Worm (Caenorhabditis elegans) whole organism, early embryonic: ENCODE results near the gene tin-10.

Experiments
- B0310.2 ChIP-seq: sonication (generic microtip); optimal IDR thresholded peaks from 2 replicates; lab custom pipeline; 2016; ENCODE audit warnings: mild to moderate bottlenecking, missing genetic modification characterization, missing compliant biosample characterization
- F13C5.2 ChIP-seq: sonication (generic microtip); optimal IDR thresholded peaks from 2 replicates; lab custom pipeline; 2017; ENCODE audit warnings: mild to moderate bottlenecking, missing genetic modification characterization, inconsistent platforms, missing compliant biosample characterization
- aly-1 ChIP-seq: sonication (generic microtip); optimal IDR thresholded peaks from 2 replicates; lab custom pipeline; 2016; ENCODE audit warnings: missing genetic modification characterization, missing compliant biosample characterization
- ama-1 ChIP-seq: fragments of 150-350 bp; optimal IDR thresholded peaks from 2 replicates; lab custom pipeline; 2014
- ceh-13 ChIP-seq: fragments of 200-800 bp; sonication (Bioruptor generic); optimal IDR thresholded peaks from 2 replicates; lab custom pipeline; 2018; ENCODE audit warnings: mild to moderate bottlenecking, missing genetic modification characterization, missing compliant biosample characterization
- ceh-36 ChIP-seq: sonication (generic microtip); optimal IDR thresholded peaks from 2 replicates; lab custom pipeline; 2016; ENCODE audit warnings: missing genetic modification characterization, inconsistent platforms, missing compliant biosample characterization
- ets-7 ChIP-seq: sonication (generic microtip); optimal IDR thresholded peaks from 2 replicates; lab custom pipeline; 2016; ENCODE audit warnings: missing genotype, missing genetic modification characterization, missing compliant biosample characterization
- flt-1 ChIP-seq: fragments of 200-800 bp; sonication (Bioruptor generic); IDR thresholded peaks from 2 replicates; pipeline ENCODE4 v1.3.6; 2022; ENCODE audit warnings: missing genetic modification characterization, missing compliant biosample characterization
- hmbx-1 ChIP-seq: sonication (generic microtip); optimal IDR thresholded peaks from 2 replicates; lab custom pipeline; 2016; ENCODE audit warnings: mild to moderate bottlenecking, missing genetic modification characterization, missing compliant biosample characterization
- hmg-4 ChIP-seq: fragments of 200-800 bp; sonication (Bioruptor generic); optimal IDR thresholded peaks from 2 replicates; lab custom pipeline; 2018; ENCODE audit warnings: mild to moderate bottlenecking, missing genetic modification characterization, missing compliant biosample characterization
- hnd-1 ChIP-seq: sonication (generic microtip); optimal IDR thresholded peaks from 2 replicates; lab custom pipeline; 2016; ENCODE audit warnings: missing genetic modification characterization, missing compliant biosample characterization
- pes-1 ChIP-seq: fragments of 200-800 bp; sonication (Bioruptor generic); IDR thresholded peaks from 2 replicates; pipeline ENCODE4 v1.3.6; 2022; ENCODE audit warnings: missing genetic modification reagents, missing genetic modification characterization, missing compliant biosample characterization
- scrt-1 ChIP-seq: fragments of 200-800 bp; sonication (Bioruptor generic); IDR thresholded peaks from 2 replicates; pipeline ENCODE4 v1.3.6; 2022; ENCODE audit warnings: missing genetic modification characterization, missing compliant biosample characterization
- sea-1 ChIP-seq: fragments of 200-800 bp; sonication (Bioruptor generic); conservative IDR thresholded peaks from 2 replicates; pipeline ENCODE4 v1.3.6; 2022; ENCODE audit warnings: missing genetic modification characterization, missing compliant biosample characterization
- tbx-11 ChIP-seq: fragments of 200-800 bp; sonication (Bioruptor generic); IDR thresholded peaks from 2 replicates; pipeline ENCODE4 v1.3.6; 2022; ENCODE audit warnings: missing genetic modification characterization, missing compliant biosample characterization
- tbx-37 ChIP-seq: fragments of 200-800 bp; sonication (Bioruptor generic); conservative IDR thresholded peaks from 2 replicates; pipeline ENCODE4 v1.3.6; 2022; ENCODE audit warnings: missing genetic modification reagents, missing genetic modification characterization, missing compliant biosample characterization
- tra-4 ChIP-seq: sonication (generic microtip); optimal IDR thresholded peaks from 2 replicates; lab custom pipeline; 2017; ENCODE audit warnings: missing genetic modification characterization, missing compliant biosample characterization

Gene tin-10

DNA sequence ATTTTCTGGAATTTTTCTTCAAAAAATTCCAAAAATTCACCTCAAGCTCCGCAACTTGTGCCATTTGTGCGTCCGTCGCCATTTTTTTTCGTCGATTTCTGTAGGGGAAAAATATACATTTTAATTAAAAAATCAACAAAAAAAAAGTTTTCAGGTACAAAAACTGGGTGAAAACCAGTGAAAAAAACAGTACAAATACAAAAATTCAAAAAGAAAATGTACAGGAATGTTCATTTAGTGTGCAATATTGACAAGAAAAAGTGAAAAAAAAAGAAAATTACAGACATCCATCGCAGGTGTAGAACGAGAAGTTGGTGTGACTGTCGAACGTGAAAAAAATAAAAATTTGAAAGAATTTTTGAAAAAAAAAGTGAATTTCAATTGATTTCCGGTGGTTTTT, at the start of gene tin-10:
Gene tin-10 (minus strand): TSS at position 101 of the 400 bp plus-strand sequence.
- TF ChIP-seq scrt-1 (GFP tag; lab: Robert Waterston, UW): no peak
- TF ChIP-seq B0310.2 (tag; lab: Kevin White, UChicago): no peak
- TF ChIP-seq ceh-13: no peak
- TF ChIP-seq hmbx-1 (tag; lab: Kevin White, UChicago): no peak
- no peak for TF ChIP-seq tbx-37 (GFP tag; lab: Robert Waterston, UW)

DNA sequence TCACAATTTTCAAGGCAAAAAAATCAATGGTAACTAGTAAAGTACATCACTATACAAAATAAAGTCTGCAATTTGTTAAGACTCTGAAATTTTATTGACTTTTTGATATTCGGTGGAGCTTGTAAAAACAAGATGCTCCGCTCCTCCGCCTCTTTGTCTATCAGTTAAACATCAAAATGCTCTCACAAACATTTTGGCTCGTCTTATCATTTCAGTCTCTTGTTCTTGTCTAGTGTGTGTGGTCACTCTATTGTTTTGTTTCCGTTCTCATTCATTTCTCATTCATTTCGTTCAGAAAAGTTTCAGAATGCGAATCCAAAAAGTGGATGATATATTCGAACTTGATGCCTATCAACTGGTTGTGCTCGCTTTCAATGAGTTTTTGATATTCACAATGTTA, 45.4 kb upstream of the tin-10 start, which contains the start of gene Y66D12A.13:
Gene Y66D12A.13 (plus strand): TSS at position 301 of the 400 bp plus-strand sequence.
- TF ChIP-seq hmg-4 (GFP tag; lab: Kevin White, UChicago) (no peak), ceh-13 (no peak), tbx-37 (GFP tag; lab: Robert Waterston, UW) (no peak), hmbx-1 (tag; lab: Kevin White, UChicago) (no peak), F13C5.2 (tag; lab: Kevin White, UChicago) (no peak), hnd-1 (tag; lab: Kevin White, UChicago) (no peak), flt-1 (GFP tag; lab: Robert Waterston, UW) (no peak), tbx-11 (no peak)

DNA sequence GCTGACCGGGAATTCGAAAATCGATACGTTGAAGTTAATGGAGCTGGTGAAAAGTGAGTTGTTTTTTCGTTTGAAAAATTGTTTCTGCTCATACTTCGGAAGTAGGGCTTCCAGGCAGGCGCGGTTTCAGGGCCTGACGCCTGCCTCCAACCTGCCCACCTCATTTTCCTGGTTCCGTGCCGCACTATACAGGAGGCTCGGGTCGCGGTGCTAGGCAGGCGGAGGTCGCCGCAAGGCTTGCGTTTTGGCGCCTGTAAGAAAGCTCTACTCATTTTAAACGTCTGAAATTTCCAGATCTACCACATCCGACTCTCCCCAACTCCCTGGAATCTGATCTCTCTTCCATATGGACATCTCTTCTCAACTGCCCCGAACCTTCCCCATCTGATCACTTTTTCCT, 42.3 kb upstream of the tin-10 start:
- no peak for TF ChIP-seq hmg-4 (GFP tag; lab: Kevin White, UChicago)
- no peak for TF ChIP-seq F13C5.2 (tag; lab: Kevin White, UChicago)
- no peak for TF ChIP-seq flt-1 (GFP tag; lab: Robert Waterston, UW)

DNA sequence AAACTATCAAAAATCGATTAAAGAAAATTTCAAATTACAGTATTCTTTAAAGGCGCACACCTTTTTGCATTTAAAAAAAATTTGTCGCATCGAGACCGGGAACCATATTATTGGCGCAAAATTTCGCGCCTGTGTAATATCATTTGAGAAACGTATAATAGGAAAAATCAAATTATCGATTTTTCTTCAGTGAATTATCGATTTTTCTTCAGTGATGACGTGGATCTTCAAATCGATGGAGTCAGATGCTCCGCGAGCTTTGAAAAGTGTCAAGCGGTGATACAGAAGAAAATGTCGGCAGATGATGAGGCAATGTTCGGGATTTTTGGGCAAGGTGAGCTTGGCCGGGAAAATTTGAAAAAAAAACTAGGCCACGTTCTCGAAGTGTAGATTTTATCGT, 32.8 kb upstream of the tin-10 start:
- TF ChIP-seq hnd-1 (tag; lab: Kevin White, UChicago) (no peak), tra-4 (tag; lab: Kevin White, UChicago) (no peak), tbx-11 (no peak), scrt-1 (GFP tag; lab: Robert Waterston, UW) (no peak), ets-7 (tag; lab: Kevin White, UChicago) (no peak), flt-1 (GFP tag; lab: Robert Waterston, UW) (no peak), hmg-4 (GFP tag; lab: Kevin White, UChicago) (no peak), ama-1 (no peak), ceh-36 (tag; lab: Kevin White, UChicago) (no peak)

DNA sequence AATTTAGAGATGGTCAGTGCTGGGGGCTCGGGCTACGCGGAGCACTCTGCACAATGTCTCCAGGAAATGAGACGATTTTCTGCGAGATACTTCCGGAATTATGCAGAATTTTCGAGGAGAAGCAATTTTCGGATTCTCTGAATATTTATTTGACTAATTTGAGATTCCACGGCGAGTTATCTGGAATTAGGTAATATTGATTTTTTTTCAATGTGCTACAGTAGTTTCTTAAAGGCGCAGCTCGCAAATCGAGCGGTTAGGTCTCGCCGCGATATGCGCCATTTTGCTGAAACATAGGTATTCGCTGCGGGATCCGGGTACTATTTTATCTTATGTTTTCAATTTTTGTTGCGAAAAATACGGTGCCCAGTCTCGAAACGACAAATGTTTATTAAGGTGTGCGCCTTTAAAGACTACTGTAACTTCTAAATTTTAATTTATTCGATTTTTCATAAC, 32.0 kb upstream of the tin-10 start, which contains the start of gene nrps-1:
Gene nrps-1 (plus strand): TSS at position 51 of the 456 bp plus-strand sequence.
- no peak for TF ChIP-seq tbx-37 (GFP tag; lab: Robert Waterston, UW)
- no peak for TF ChIP-seq F13C5.2 (tag; lab: Kevin White, UChicago)
- TF ChIP-seq scrt-1 (GFP tag; lab: Robert Waterston, UW): no peak
- TF ChIP-seq ama-1: no peak
- TF ChIP-seq ceh-13: no peak
- TF ChIP-seq aly-1 (tag; lab: Kevin White, UChicago): no peak

DNA sequence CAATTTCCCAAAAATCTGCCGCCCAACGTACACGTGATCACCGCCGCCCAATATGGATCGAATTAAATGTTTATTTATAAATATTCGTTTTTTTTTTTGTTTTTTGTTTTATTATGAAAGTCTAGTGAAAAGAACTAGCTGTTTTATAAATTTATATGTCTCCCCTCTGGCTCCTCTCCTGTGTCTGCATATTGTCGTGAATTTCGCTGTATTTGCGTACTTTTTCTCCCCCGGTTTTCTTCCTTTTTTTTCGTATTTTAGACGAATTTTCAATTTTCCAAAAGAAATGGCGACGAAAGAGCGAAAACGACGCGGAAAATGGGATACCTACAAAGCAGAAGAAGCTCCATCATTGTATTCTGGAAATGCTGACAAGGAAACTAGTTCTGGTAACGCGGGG, 23.7 kb upstream of the tin-10 start, which contains the start of gene xpb-1:
Gene xpb-1 (plus strand): TSS at position 262 of the 400 bp plus-strand sequence.
- TF ChIP-seq aly-1 (tag; lab: Kevin White, UChicago) (no peak), tra-4 (tag; lab: Kevin White, UChicago) (no peak), hnd-1 (tag; lab: Kevin White, UChicago) (no peak), pes-1 (GFP tag; lab: Robert Waterston, UW) (no peak), ceh-13 (no peak), tbx-11 (no peak), ama-1 (no peak), ets-7 (tag; lab: Kevin White, UChicago) (no peak), flt-1 (GFP tag; lab: Robert Waterston, UW) (no peak), sea-1 (no peak), B0310.2 (tag; lab: Kevin White, UChicago) (no peak), hmbx-1 (tag; lab: Kevin White, UChicago) (no peak)

DNA sequence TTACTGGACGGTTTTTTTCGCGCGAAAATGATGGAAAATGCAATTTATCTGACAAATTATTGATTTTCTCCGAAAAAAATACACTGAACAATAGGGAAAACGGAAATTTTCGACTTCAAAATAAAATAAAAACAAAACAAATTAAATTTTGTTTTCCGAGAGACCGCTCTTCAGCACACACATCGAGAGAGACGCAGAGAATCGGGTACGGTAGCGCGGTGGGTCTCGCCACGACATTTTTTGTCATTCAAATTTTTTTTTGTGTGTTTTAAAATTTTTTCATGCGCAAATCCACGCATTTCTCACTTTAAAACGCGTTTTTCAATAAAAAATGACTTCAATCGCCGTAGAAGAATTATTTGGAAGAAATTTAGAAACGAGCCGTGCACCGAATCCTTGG, 21.4 kb upstream of the tin-10 start:
- TF ChIP-seq hnd-1 (tag; lab: Kevin White, UChicago): no peak
- no peak for TF ChIP-seq hmg-4 (GFP tag; lab: Kevin White, UChicago)
- TF ChIP-seq tbx-11: no peak
- TF ChIP-seq B0310.2 (tag; lab: Kevin White, UChicago): no peak

DNA sequence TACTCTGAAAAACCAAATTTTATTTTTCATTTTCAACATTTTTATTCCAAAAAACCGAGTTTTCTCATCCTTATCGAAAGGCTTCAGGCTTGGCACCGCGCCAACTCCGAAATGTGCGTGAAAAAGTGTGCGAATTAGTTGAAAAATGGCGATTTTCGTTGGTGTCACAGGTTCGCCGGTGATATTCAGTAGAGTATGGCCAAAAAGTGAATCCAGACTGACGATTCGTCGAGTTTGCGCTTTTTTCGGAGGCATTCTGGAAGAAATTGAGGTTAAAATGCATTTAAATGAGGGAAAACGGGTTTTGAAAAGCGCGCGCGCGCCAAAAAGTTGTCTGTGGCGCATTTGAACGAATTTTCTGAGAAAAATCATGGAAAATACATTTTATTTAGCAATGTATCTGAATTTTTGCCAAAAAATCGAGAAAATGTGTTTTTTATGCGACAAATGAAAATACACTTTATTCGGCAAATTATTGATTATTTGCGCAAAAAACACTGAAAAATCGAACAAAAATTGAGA, 20.9 kb upstream of the tin-10 start, which contains the start of the genes Y66D12A.16 and such-1:
Gene Y66D12A.16 (plus strand): TSS at position 51 of the 522 bp plus-strand sequence.
Gene such-1 (minus strand): TSS at position 256 of the 522 bp plus-strand sequence.
- TF ChIP-seq scrt-1 (GFP tag; lab: Robert Waterston, UW): no peak

DNA sequence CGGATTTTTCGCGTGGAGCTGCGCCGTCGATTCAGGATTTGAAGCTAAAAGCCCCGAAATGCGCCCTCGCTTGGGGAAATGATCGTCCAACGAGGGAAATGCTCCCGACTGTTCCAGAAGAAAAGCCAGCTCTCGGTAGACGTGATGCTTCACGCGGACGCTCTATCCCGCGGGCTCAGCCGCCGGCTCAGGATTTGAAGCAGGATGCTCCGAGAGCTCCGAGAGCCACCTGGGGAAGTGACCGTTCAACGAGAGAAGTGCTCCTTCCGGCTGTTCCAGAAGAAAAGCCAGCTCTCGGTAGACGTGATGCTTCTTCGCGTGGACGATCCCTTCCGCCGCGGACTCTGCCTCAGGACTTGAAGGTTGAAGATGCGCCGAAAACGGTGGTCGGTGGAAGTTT, 8.2 kb upstream of the tin-10 start:
- no peak for TF ChIP-seq tbx-37 (GFP tag; lab: Robert Waterston, UW)
- no peak for TF ChIP-seq sea-1
- TF ChIP-seq pes-1 (GFP tag; lab: Robert Waterston, UW): no peak
- TF ChIP-seq ceh-36 (tag; lab: Kevin White, UChicago): no peak
- TF ChIP-seq hmbx-1 (tag; lab: Kevin White, UChicago): no peak
- TF ChIP-seq aly-1 (tag; lab: Kevin White, UChicago): no peak
- no peak for TF ChIP-seq scrt-1 (GFP tag; lab: Robert Waterston, UW)
- TF ChIP-seq hmg-4 (GFP tag; lab: Kevin White, UChicago): no peak
- no peak for TF ChIP-seq F13C5.2 (tag; lab: Kevin White, UChicago)
- TF ChIP-seq B0310.2 (tag; lab: Kevin White, UChicago): no peak
- TF ChIP-seq ets-7 (tag; lab: Kevin White, UChicago): no peak
- no peak for TF ChIP-seq tbx-11
- TF ChIP-seq flt-1 (GFP tag; lab: Robert Waterston, UW): no peak
- TF ChIP-seq tra-4 (tag; lab: Kevin White, UChicago): no peak
